Fruit fly (Drosophila melanogaster): ENCODE results near the gene CG14985.

- no peak for TF ChIP-seq kay (GFP tag; ENCODE audit: borderline replicate concordance)
- TF ChIP-seq CG12768 (GFP tag; optimal IDR thresholded peaks at IDR 0.05) = no peak
- TF ChIP-seq ovo (GFP tag; optimal IDR thresholded peaks at IDR 0.05) = no peak
- TF ChIP-seq CG1620 (GFP tag; optimal IDR thresholded peaks at IDR 0.05) = no peak
- no peak for TF ChIP-seq CG7101 (tag; optimal IDR thresholded peaks at IDR 0.05)
- no peak for TF ChIP-seq CG5204 (GFP tag; optimal IDR thresholded peaks at IDR 0.05)
- TF ChIP-seq CG7045 (GFP tag; optimal IDR thresholded peaks at IDR 0.05) = no peak
Measured at dm6 chr3L:4007256-4007655, 4.0 kb downstream of the CG14985 start.

All from whole organism, adult.